Worm (Caenorhabditis elegans): ENCODE measurements around the gene srbc-10.
"Not testable (repeated sequence)": the region's sequence is repeated elsewhere in the genome, so short reads cannot be mapped to it uniquely, and the experiment has no call there.

Gene srbc-10

ce11 chrV:7521304-7521703 is 28.5 kb upstream of the srbc-10 start:
- no peak for TF ChIP-seq bed-3 (GFP tag; optimal IDR thresholded peaks at IDR 0.05)
- no peak for TF ChIP-seq sem-2 (GFP tag; optimal IDR thresholded peaks at IDR 0.05)
- no peak for TF ChIP-seq ceh-83 (GFP tag; optimal IDR thresholded peaks at IDR 0.05)
- TF ChIP-seq sptf-1 (tag; optimal IDR thresholded peaks at IDR 0.05), result no peak
- no peak for TF ChIP-seq M03D4.4 (tag; optimal IDR thresholded peaks at IDR 0.05)
- no peak for TF ChIP-seq snpc-4 (tag; optimal IDR thresholded peaks at IDR 0.05)
- no peak for TF ChIP-seq mab-5 (tag; optimal IDR thresholded peaks at IDR 0.05)
- no peak for TF ChIP-seq unc-62 (GFP tag; optimal IDR thresholded peaks at IDR 0.05)
- no peak for TF ChIP-seq blmp-1 (tag; optimal IDR thresholded peaks at IDR 0.05)
- TF ChIP-seq nhr-237 (tag; optimal IDR thresholded peaks at IDR 0.05), result no peak
- TF ChIP-seq mls-2 (tag; optimal IDR thresholded peaks at IDR 0.05), result no peak
- TF ChIP-seq unc-120 (tag; optimal IDR thresholded peaks at IDR 0.05; ENCODE audit: poor library complexity, severe bottlenecking), result no peak
- TF ChIP-seq tbx-8 (GFP tag; optimal IDR thresholded peaks at IDR 0.05), result no peak
- no peak for TF ChIP-seq unc-39 (tag; optimal IDR thresholded peaks at IDR 0.05)
- TF ChIP-seq lin-13 (tag; optimal IDR thresholded peaks at IDR 0.05), result no peak
- TF ChIP-seq ces-1 (GFP tag; optimal IDR thresholded peaks at IDR 0.05), result no peak

- TF ChIP-seq lsy-2 (tag; optimal IDR thresholded peaks at IDR 0.05) (no peak), ces-1 (GFP tag; optimal IDR thresholded peaks at IDR 0.05) (peak; percentile 31)
Observed at ce11 chrV:7520077-7520476, 27.3 kb upstream of the srbc-10 start, which contains the start of gene srb-19. Gene srb-19, minus strand, starts transcription at chrV:7520177.

ce11 chrV:7514939-7515338 is 22.1 kb upstream of the srbc-10 start, which contains the start of gene srb-18:
Gene srb-18, plus strand, starts transcription at chrV:7515239.
- TF ChIP-seq bed-3 (GFP tag; optimal IDR thresholded peaks at IDR 0.05), result no peak
- no peak for TF ChIP-seq zip-8 (tag; optimal IDR thresholded peaks at IDR 0.05)
- TF ChIP-seq nhr-76 (tag; optimal IDR thresholded peaks at IDR 0.05), result no peak
- no peak for TF ChIP-seq unc-120 (tag; optimal IDR thresholded peaks at IDR 0.05; ENCODE audit: poor library complexity, severe bottlenecking)
- TF ChIP-seq drap-1 (GFP tag; optimal IDR thresholded peaks at IDR 0.05), result no peak
- no peak for TF ChIP-seq unc-62 (GFP tag; optimal IDR thresholded peaks at IDR 0.05)
- TF ChIP-seq snpc-4 (tag; optimal IDR thresholded peaks at IDR 0.05), result no peak
- no peak for TF ChIP-seq ceh-39 (tag; optimal IDR thresholded peaks at IDR 0.05)
- no peak for TF ChIP-seq ceh-83 (GFP tag; optimal IDR thresholded peaks at IDR 0.05)

ce11 chrV:7511465-7511864 is 18.6 kb upstream of the srbc-10 start, which contains the start of gene nhr-171:
Gene nhr-171, plus strand, starts transcription at chrV:7511765.
- not testable (repeated sequence) for TF ChIP-seq mep-1, elt-3, cnd-1 (tag; optimal IDR thresholded peaks at IDR 0.05)

ce11 chrV:7508566-7509044 is 15.8 kb upstream of the srbc-10 start, which contains the start of the genes str-31 and nhr-172:
Gene str-31, minus strand, starts transcription at chrV:7508666.
Gene nhr-172, plus strand, starts transcription at chrV:7508994.
- TF ChIP-seq unc-62 (GFP tag; optimal IDR thresholded peaks at IDR 0.05) (peak; percentile 19), mab-5 (tag; optimal IDR thresholded peaks at IDR 0.05) (no peak), unc-120 (tag; optimal IDR thresholded peaks at IDR 0.05; ENCODE audit: poor library complexity, severe bottlenecking) (no peak)

ce11 chrV:7506207-7506606 is 13.4 kb upstream of the srbc-10 start:
- no peak for TF ChIP-seq mab-5 (tag; optimal IDR thresholded peaks at IDR 0.05)
- TF ChIP-seq unc-39 (tag; optimal IDR thresholded peaks at IDR 0.05), result no peak
- TF ChIP-seq blmp-1 (tag; optimal IDR thresholded peaks at IDR 0.05), result no peak
- no peak for TF ChIP-seq ceh-39 (tag; optimal IDR thresholded peaks at IDR 0.05)

ce11 chrV:7504271-7504670 is 11.4 kb upstream of the srbc-10 start, which contains the start of gene srh-229:
Gene srh-229, minus strand, starts transcription at chrV:7504371.
- TF ChIP-seq nhr-28 (tag; optimal IDR thresholded peaks at IDR 0.05), result no peak

- TF ChIP-seq mls-2 (tag; optimal IDR thresholded peaks at IDR 0.05) (no peak), nhr-2 (tag; optimal IDR thresholded peaks at IDR 0.05) (no peak), lin-13 (tag; optimal IDR thresholded peaks at IDR 0.05) (no peak), nhr-12 (tag; optimal IDR thresholded peaks at IDR 0.05) (no peak), lsy-2 (tag; optimal IDR thresholded peaks at IDR 0.05) (no peak), cnd-1 (tag; optimal IDR thresholded peaks at IDR 0.05) (no peak), ceh-39 (tag; optimal IDR thresholded peaks at IDR 0.05) (no peak), lin-32 (GFP tag; optimal IDR thresholded peaks at IDR 0.05) (no peak)
Observed at ce11 chrV:7501194-7501593, 8.4 kb upstream of the srbc-10 start.
